Worm (Caenorhabditis elegans): ENCODE measurements around the gene cox-14.

- TF ChIP-seq pqm-1 (tag; optimal IDR thresholded peaks at IDR 0.05) (no peak), ama-1 (optimal IDR thresholded peaks at IDR 0.05) (no peak), hlh-6 (tag; optimal IDR thresholded peaks at IDR 0.05) (no peak), ahr-1 (tag; optimal IDR thresholded peaks at IDR 0.05) (no peak), hlh-15 (tag; optimal IDR thresholded peaks at IDR 0.05) (no peak), pag-3 (tag; optimal IDR thresholded peaks at IDR 0.05; ENCODE audit: borderline replicate concordance) (no peak), fkh-10 (GFP tag; optimal IDR thresholded peaks at IDR 0.05) (no peak), sdc-2 (tag; optimal IDR thresholded peaks at IDR 0.05) (no peak), ceh-18 (tag; optimal IDR thresholded peaks at IDR 0.05) (no peak), ceh-9 (tag; optimal IDR thresholded peaks at IDR 0.05) (no peak), nhr-11 (tag; optimal IDR thresholded peaks at IDR 0.05) (no peak), sox-4 (tag; optimal IDR thresholded peaks at IDR 0.05) (no peak), pha-4 (tag; optimal IDR thresholded peaks at IDR 0.05) (no peak), ceh-2 (tag; optimal IDR thresholded peaks at IDR 0.05) (no peak)
These were observed 39.9 kb downstream of the cox-14 start, which contains the start of gene rip-1 for ce11 chrIII:10258641-10259040.
